Fruit fly (Drosophila melanogaster) whole organism, prepupa: ENCODE data around the gene CG32371.

Source experiments
- CG11902 ChIP-seq: fragments of 200-800 bp; sonication (Bioruptor generic); optimal IDR thresholded peaks from 3 replicates; lab custom pipeline; 2016; ENCODE audit warnings: missing biosample characterization, missing genetic modification characterization
- CG16779 ChIP-seq: fragments of 200-800 bp; sonication (Bioruptor generic); optimal IDR thresholded peaks from 3 replicates; lab custom pipeline; 2017; ENCODE audit warnings: missing biosample characterization, mild to moderate bottlenecking, missing genetic modification characterization
- CG31627 ChIP-seq: fragments of 200-800 bp; sonication (Bioruptor generic); optimal IDR thresholded peaks from 3 replicates; lab custom pipeline; 2016; ENCODE audit warnings: missing biosample characterization, missing genetic modification characterization
- CG4318 ChIP-seq: fragments of 200-800 bp; sonication (Bioruptor generic); optimal IDR thresholded peaks from 3 replicates; lab custom pipeline; 2017; ENCODE audit warnings: missing biosample characterization, mild to moderate bottlenecking, missing genetic modification characterization
- Lpt ChIP-seq: fragments of 200-800 bp; sonication (Bioruptor generic); optimal IDR thresholded peaks from 3 replicates; lab custom pipeline; 2016; ENCODE audit warnings: missing biosample characterization, missing genetic modification characterization
- fkh ChIP-seq: fragments of 200-800 bp; sonication (Bioruptor generic); optimal IDR thresholded peaks from 3 replicates; lab custom pipeline; 2017; ENCODE audit warnings: missing biosample characterization, mild to moderate bottlenecking, missing genetic modification characterization, moderate library complexity
- salr ChIP-seq, 2 experiments: fragments of 200-800 bp; sonication (Bioruptor generic); optimal IDR thresholded peaks; 3 replicates each; lab custom pipeline; 2016 to 2018; ENCODE audit warnings: missing biosample characterization in 2 of 2, missing genetic modification characterization in 2 of 2, mild to moderate bottlenecking in 1 of 2
- topi ChIP-seq: fragments of 200-800 bp; sonication (Bioruptor generic); optimal IDR thresholded peaks from 3 replicates; lab custom pipeline; 2016; ENCODE audit warnings: missing biosample characterization, missing genetic modification characterization

DNA sequence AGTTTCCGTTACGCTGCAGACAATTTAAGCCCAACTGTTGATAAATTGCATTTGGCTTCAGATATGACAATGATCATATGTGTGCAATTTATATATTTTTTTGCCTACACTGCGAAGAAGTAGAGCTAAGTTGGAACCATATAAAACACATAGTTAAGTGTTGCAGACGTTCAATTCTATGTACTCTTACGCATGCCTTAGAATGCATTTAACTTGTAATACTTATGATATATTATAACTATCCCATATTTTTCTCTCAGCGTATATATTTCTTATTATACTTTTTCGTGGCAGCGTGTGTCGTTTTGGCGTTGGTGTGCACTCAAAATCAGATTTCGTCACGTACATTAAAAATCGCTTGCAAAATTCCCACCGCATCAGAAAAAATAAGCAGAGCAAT, 15.2 kb upstream of the CG32371 start:
- TF ChIP-seq CG31627 (GFP tag; lab: Kevin White, UChicago) (peak; percentile 80), salr (GFP tag; optimal IDR thresholded peaks at IDR 0.05; lab: Kevin White, UChicago) (peak in 1 of 2 experiments; percentile 8), CG11902 (GFP tag; lab: Kevin White, UChicago) (peak; percentile 60), fkh (GFP tag; lab: Kevin White, UChicago) (no peak), Lpt (GFP tag; lab: Kevin White, UChicago) (no peak), CG16779 (tag; lab: Kevin White, UChicago) (no peak), topi (GFP tag; lab: Kevin White, UChicago) (peak; percentile 81), CG4318 (peak; percentile 9)
